Worm (Caenorhabditis elegans) whole organism, L2 larva: Measurements from ENCODE around the gene C25H3.7.

ENCODE experiments used
- C34F6.9 ChIP-seq: fragments of 150-350 bp; optimal IDR thresholded peaks from 2 replicates; lab custom pipeline; 2014; ENCODE audit warnings: missing biosample characterization, missing genetic modification characterization
- F13H6.1 ChIP-seq: sonication (generic microtip); optimal IDR thresholded peaks from 2 replicates; lab custom pipeline; 2016; ENCODE audit warnings: missing genetic modification characterization, missing compliant biosample characterization
- R02D3.7 ChIP-seq: fragments of 150-350 bp; optimal IDR thresholded peaks from 2 replicates; lab custom pipeline; 2014; ENCODE audit warnings: missing biosample characterization, missing genetic modification characterization
- Y55F3AM.14 ChIP-seq: fragments of 200-800 bp; sonication (Bioruptor generic); optimal IDR thresholded peaks from 2 replicates; lab custom pipeline; 2018; ENCODE audit warnings: mild to moderate bottlenecking, missing genetic modification characterization, missing compliant biosample characterization
- ZK546.5 ChIP-seq: sonication (generic microtip); optimal IDR thresholded peaks from 2 replicates; lab custom pipeline; 2017; ENCODE audit warnings: missing biosample characterization, missing genetic modification characterization
- alr-1 ChIP-seq: fragments of 150-350 bp; optimal IDR thresholded peaks from 2 replicates; lab custom pipeline; 2014; ENCODE audit warnings: missing biosample characterization, missing genetic modification characterization
- aly-2 ChIP-seq: fragments of 150-350 bp; optimal IDR thresholded peaks from 2 replicates; lab custom pipeline; 2014; ENCODE audit warnings: missing biosample characterization, missing genetic modification characterization
- ama-1 ChIP-seq: fragments of 150-350 bp; optimal IDR thresholded peaks from 2 replicates; lab custom pipeline; 2018; ENCODE audit warnings: inconsistent platforms
- blmp-1 ChIP-seq: sonication (generic microtip); optimal IDR thresholded peaks from 2 replicates; lab custom pipeline; 2017; ENCODE audit warnings: missing genetic modification characterization, mild to moderate bottlenecking, missing compliant biosample characterization, antibody characterized with exemption, moderate library complexity; ENCODE audit not compliant: insufficient read depth
- ceh-16 ChIP-seq: fragments of 150-350 bp; optimal IDR thresholded peaks from 2 replicates; lab custom pipeline; 2014; ENCODE audit warnings: missing biosample characterization, missing genetic modification characterization
- ceh-82 ChIP-seq: fragments of 150-350 bp; optimal IDR thresholded peaks from 2 replicates; lab custom pipeline; 2014; ENCODE audit warnings: missing biosample characterization, missing genetic modification characterization
- crh-2 ChIP-seq: sonication (generic microtip); optimal IDR thresholded peaks from 2 replicates; lab custom pipeline; 2017; ENCODE audit warnings: missing biosample characterization, missing genetic modification characterization
- dmd-4 ChIP-seq: sonication (generic microtip); optimal IDR thresholded peaks from 2 replicates; lab custom pipeline; 2017; ENCODE audit warnings: missing biosample characterization, missing genetic modification characterization
- egl-27 ChIP-seq: sonication (generic microtip); optimal IDR thresholded peaks from 3 replicates; lab custom pipeline; 2017; ENCODE audit warnings: missing biosample characterization, missing genetic modification reagents, missing genetic modification characterization
- elt-1 ChIP-seq: fragments of 150-350 bp; optimal IDR thresholded peaks from 2 replicates; lab custom pipeline; 2014; ENCODE audit warnings: missing biosample characterization, missing genetic modification characterization
- elt-3 ChIP-seq: sonication (generic microtip); optimal IDR thresholded peaks from 2 replicates; lab custom pipeline; 2017; ENCODE audit warnings: missing biosample characterization, missing genetic modification characterization
- fos-1 ChIP-seq: fragments of 150-350 bp; optimal IDR thresholded peaks from 2 replicates; lab custom pipeline; 2014; ENCODE audit warnings: missing biosample characterization, missing genetic modification characterization
- gmeb-1 ChIP-seq: fragments of 150-350 bp; optimal IDR thresholded peaks from 2 replicates; lab custom pipeline; 2014; ENCODE audit warnings: missing biosample characterization, missing genetic modification characterization
- lin-11 ChIP-seq: fragments of 150-350 bp; sonication (generic microtip); optimal IDR thresholded peaks from 2 replicates; lab custom pipeline; 2014; ENCODE audit warnings: missing biosample characterization, missing genetic modification characterization, inconsistent platforms, mixed read lengths
- lin-13 ChIP-seq: fragments of 150-350 bp; optimal IDR thresholded peaks from 2 replicates; lab custom pipeline; 2014; ENCODE audit warnings: missing biosample characterization, missing genetic modification reagents, missing genetic modification characterization
- lin-39 ChIP-seq: fragments of 150-350 bp; optimal IDR thresholded peaks from 2 replicates; lab custom pipeline; 2014; ENCODE audit warnings: missing biosample characterization, missing genetic modification reagents, missing genetic modification characterization
- lsy-2 ChIP-seq, 2 experiments: fragments of 150-350 bp in 1 of 2; sonication (generic microtip) in 1 of 2; optimal IDR thresholded peaks; 2 replicates each; lab custom pipeline; 2014 to 2017; ENCODE audit warnings: missing biosample characterization in 2 of 2, missing genetic modification characterization in 2 of 2
- mab-5 ChIP-seq: fragments of 150-350 bp; optimal IDR thresholded peaks from 2 replicates; lab custom pipeline; 2014; ENCODE audit warnings: missing biosample characterization, missing genetic modification characterization
- mbf-1 ChIP-seq: sonication (generic microtip); optimal IDR thresholded peaks from 2 replicates; lab custom pipeline; 2017; ENCODE audit warnings: missing biosample characterization, missing genetic modification characterization
- mdl-1 ChIP-seq, 2 experiments: fragments of 150-350 bp in 1 of 2; sonication (generic microtip) in 1 of 2; optimal IDR thresholded peaks; 2 replicates each; lab custom pipeline; 2017; ENCODE audit warnings: missing biosample characterization in 2 of 2, missing genetic modification characterization in 2 of 2
- nhr-10 ChIP-seq: sonication (generic microtip); optimal IDR thresholded peaks from 2 replicates; lab custom pipeline; 2017; ENCODE audit warnings: missing biosample characterization, missing genetic modification characterization
- nhr-11 ChIP-seq: fragments of 150-350 bp; optimal IDR thresholded peaks from 2 replicates; lab custom pipeline; 2014; ENCODE audit warnings: missing biosample characterization, missing genetic modification characterization
- nhr-12 ChIP-seq: fragments of 150-350 bp; optimal IDR thresholded peaks from 2 replicates; lab custom pipeline; 2014; ENCODE audit warnings: missing biosample characterization, missing genetic modification characterization
- nhr-129 ChIP-seq: fragments of 150-350 bp; optimal IDR thresholded peaks from 2 replicates; lab custom pipeline; 2014; ENCODE audit warnings: missing biosample characterization, missing genetic modification characterization
- nhr-21 ChIP-seq: fragments of 150-350 bp; optimal IDR thresholded peaks from 2 replicates; lab custom pipeline; 2014; ENCODE audit warnings: missing biosample characterization, missing genetic modification characterization
- nhr-23 ChIP-seq: fragments of 150-350 bp; optimal IDR thresholded peaks from 2 replicates; lab custom pipeline; 2014; ENCODE audit warnings: missing biosample characterization, missing genetic modification reagents, missing genetic modification characterization
- nhr-237 ChIP-seq: fragments of 150-350 bp; optimal IDR thresholded peaks from 2 replicates; lab custom pipeline; 2014; ENCODE audit warnings: missing biosample characterization, missing genetic modification characterization
- nhr-25 ChIP-seq: fragments of 150-350 bp; sonication (generic microtip); optimal IDR thresholded peaks from 3 replicates; lab custom pipeline; 2014; ENCODE audit warnings: missing biosample characterization, missing genetic modification characterization
- nhr-6 ChIP-seq: fragments of 150-350 bp; optimal IDR thresholded peaks from 2 replicates; lab custom pipeline; 2014; ENCODE audit warnings: missing biosample characterization, missing genetic modification characterization
- nhr-77 ChIP-seq: fragments of 150-350 bp; optimal IDR thresholded peaks from 2 replicates; lab custom pipeline; 2014; ENCODE audit warnings: missing biosample characterization, missing genetic modification characterization
- peb-1 ChIP-seq: fragments of 150-350 bp; optimal IDR thresholded peaks from 2 replicates; lab custom pipeline; 2014; ENCODE audit warnings: missing biosample characterization, missing genetic modification characterization
- sem-4 ChIP-seq: fragments of 150-350 bp; optimal IDR thresholded peaks from 2 replicates; lab custom pipeline; 2014; ENCODE audit warnings: missing biosample characterization, missing genetic modification reagents, missing genetic modification characterization
- skn-1 ChIP-seq: sonication (generic microtip); optimal IDR thresholded peaks from 2 replicates; lab custom pipeline; 2017; ENCODE audit warnings: missing biosample characterization, missing genetic modification characterization
- sma-3 ChIP-seq: sonication (generic microtip); optimal IDR thresholded peaks from 2 replicates; lab custom pipeline; 2016; ENCODE audit warnings: missing genetic modification reagents, missing genetic modification characterization, missing compliant biosample characterization
- sma-9 ChIP-seq, 2 experiments: fragments of 150-350 bp in 1 of 2; sonication (generic microtip) in 1 of 2; optimal IDR thresholded peaks; 2 replicates each; lab custom pipeline; 2014 to 2016; ENCODE audit warnings: missing genetic modification characterization in 2 of 2, mild to moderate bottlenecking in 1 of 2, missing biosample characterization in 1 of 2, missing compliant biosample characterization in 1 of 2, missing genetic modification reagents in 1 of 2, moderate library complexity in 1 of 2
- snpc-4 ChIP-seq: fragments of 150-350 bp; optimal IDR thresholded peaks from 2 replicates; lab custom pipeline; 2014; ENCODE audit warnings: missing biosample characterization, missing genetic modification characterization
- unc-39 ChIP-seq: fragments of 150-350 bp; optimal IDR thresholded peaks from 2 replicates; lab custom pipeline; 2014; ENCODE audit warnings: missing biosample characterization, missing genetic modification characterization
- unc-55 ChIP-seq: fragments of 150-350 bp; sonication (generic microtip); optimal IDR thresholded peaks from 3 replicates; lab custom pipeline; 2014; ENCODE audit warnings: missing biosample characterization, missing genetic modification reagents, missing genetic modification characterization
- unc-62 ChIP-seq: fragments of 150-350 bp; optimal IDR thresholded peaks from 2 replicates; lab custom pipeline; 2014; ENCODE audit warnings: missing biosample characterization, missing genetic modification reagents, missing genetic modification characterization
- zag-1 ChIP-seq: fragments of 150-350 bp; optimal IDR thresholded peaks from 2 replicates; lab custom pipeline; 2014; ENCODE audit warnings: missing biosample characterization, missing genetic modification characterization
- ztf-11 ChIP-seq: sonication (generic microtip); optimal IDR thresholded peaks from 2 replicates; lab custom pipeline; 2017; ENCODE audit warnings: missing biosample characterization, missing genetic modification characterization
- ztf-4 ChIP-seq: fragments of 150-350 bp; optimal IDR thresholded peaks from 2 replicates; lab custom pipeline; 2014; ENCODE audit warnings: missing biosample characterization, missing genetic modification characterization

The C25H3.7 gene

ce11 chrII:5665029-5665428, 3.7 kb downstream of the C25H3.7 start, which contains the start of gene C25H3.15:
Gene C25H3.15 (plus strand): TSS chrII:5665329.
- TF ChIP-seq nhr-129 (tag; lab: Kevin White, UChicago): no peak
- no peak for TF ChIP-seq lin-13
- no peak for TF ChIP-seq F13H6.1
- no peak for TF ChIP-seq lin-11 (tag; lab: Kevin White, UChicago)

- peak; percentile 44 for TF ChIP-seq unc-55 (GFP tag; lab: Kevin White, UChicago)
- no peak for TF ChIP-seq nhr-6 (tag; lab: Kevin White, UChicago)
- TF ChIP-seq C34F6.9 (tag; lab: Kevin White, UChicago): peak; percentile 29
- peak; percentile 4 for TF ChIP-seq sma-9 (GFP tag; optimal IDR thresholded peaks at IDR 0.05; lab: Kevin White, UChicago)
- TF ChIP-seq sma-9 (tag; optimal IDR thresholded peaks at IDR 0.05; lab: Kevin White, UChicago): no peak
- TF ChIP-seq crh-2: peak; percentile 39
- TF ChIP-seq F13H6.1: no peak
- TF ChIP-seq lsy-2 (tag; optimal IDR thresholded peaks at IDR 0.05; lab: Kevin White, UChicago): peak in 1 of 2 experiments; percentile 49
- no peak for TF ChIP-seq nhr-129 (tag; lab: Kevin White, UChicago)
Observed at ce11 chrII:5663180-5663791, 5.4 kb downstream of the C25H3.7 start.

ce11 chrII:5661735-5662177, 7.0 kb downstream of the C25H3.7 start:
- TF ChIP-seq nhr-25 (tag; lab: Kevin White, UChicago): peak; percentile 45
- peak; percentile 95 for TF ChIP-seq Y55F3AM.14 (GFP tag; lab: Kevin White, UChicago)
- no peak for TF ChIP-seq R02D3.7 (tag; lab: Kevin White, UChicago)
- peak; percentile 66 for TF ChIP-seq snpc-4 (tag; lab: Kevin White, UChicago)
- TF ChIP-seq egl-27: peak; percentile 58
- TF ChIP-seq nhr-6 (tag; lab: Kevin White, UChicago): peak; percentile 80
- TF ChIP-seq nhr-77 (tag; lab: Kevin White, UChicago): no peak
- TF ChIP-seq nhr-237 (tag; lab: Kevin White, UChicago): no peak
- no peak for TF ChIP-seq alr-1
- peak; percentile 91 for TF ChIP-seq lin-13
- TF ChIP-seq ztf-4 (tag; lab: Kevin White, UChicago): peak; percentile 98
- TF ChIP-seq zag-1 (tag; lab: Kevin White, UChicago): peak; percentile 93
- no peak for TF ChIP-seq nhr-10 (tag; lab: Kevin White, UChicago)
- no peak for TF ChIP-seq elt-1 (tag; lab: Kevin White, UChicago)
- TF ChIP-seq mab-5 (tag; lab: Kevin White, UChicago): peak; percentile 77
- no peak for TF ChIP-seq peb-1 (tag; lab: Kevin White, UChicago)
- TF ChIP-seq nhr-11 (tag; lab: Kevin White, UChicago): no peak
- peak; percentile 84 for TF ChIP-seq crh-2
- peak; percentile 63 for TF ChIP-seq unc-55 (GFP tag; lab: Kevin White, UChicago)
- peak; percentile 95 for TF ChIP-seq nhr-129 (tag; lab: Kevin White, UChicago)
- TF ChIP-seq skn-1 (tag; lab: Kevin White, UChicago): no peak
- peak; percentile 86 for TF ChIP-seq sma-9 (GFP tag; optimal IDR thresholded peaks at IDR 0.05; lab: Kevin White, UChicago)
- no peak for TF ChIP-seq sma-9 (tag; optimal IDR thresholded peaks at IDR 0.05; lab: Kevin White, UChicago)
- peak; percentile 74 for TF ChIP-seq sma-3 (GFP tag; lab: Kevin White, UChicago)
- peak; percentile 15 for TF ChIP-seq blmp-1 (tag; lab: Kevin White, UChicago)
- TF ChIP-seq fos-1 (tag; lab: Kevin White, UChicago): peak; percentile 72
- peak; percentile 57 to 79 for TF ChIP-seq mdl-1 (tag; optimal IDR thresholded peaks at IDR 0.05; lab: Kevin White, UChicago)
- TF ChIP-seq lin-39 (tag; lab: Kevin White, UChicago): peak; percentile 58
- TF ChIP-seq ama-1: peak; percentile 99
- TF ChIP-seq nhr-21 (tag; lab: Kevin White, UChicago): peak; percentile 88
- no peak for TF ChIP-seq mbf-1 (tag; lab: Kevin White, UChicago)
- no peak for TF ChIP-seq nhr-23 (tag; lab: Kevin White, UChicago)
- peak; percentile 86 for TF ChIP-seq C34F6.9 (tag; lab: Kevin White, UChicago)
- no peak for TF ChIP-seq dmd-4 (tag; lab: Kevin White, UChicago)
- no peak for TF ChIP-seq unc-39
- no peak for TF ChIP-seq ZK546.5 (tag; lab: Kevin White, UChicago)
- peak; percentile 76 for TF ChIP-seq ceh-16 (tag; lab: Kevin White, UChicago)
- no peak for TF ChIP-seq unc-62 (GFP tag; lab: Kevin White, UChicago)
- TF ChIP-seq ztf-11: peak; percentile 50
- peak; percentile 61 for TF ChIP-seq sem-4 (tag; lab: Kevin White, UChicago)
- TF ChIP-seq aly-2: no peak
- peak; percentile 74 to 86 for TF ChIP-seq lsy-2 (tag; optimal IDR thresholded peaks at IDR 0.05; lab: Kevin White, UChicago)
- TF ChIP-seq ceh-82: peak; percentile 80
- TF ChIP-seq F13H6.1: peak; percentile 90
- no peak for TF ChIP-seq nhr-12 (tag; lab: Kevin White, UChicago)
- peak; percentile 96 for TF ChIP-seq lin-11 (tag; lab: Kevin White, UChicago)
- TF ChIP-seq gmeb-1 (tag; lab: Kevin White, UChicago): peak; percentile 60
- TF ChIP-seq elt-3 (tag; lab: Kevin White, UChicago): no peak
